Worm (Caenorhabditis elegans) whole organism, L4/young adult: ENCODE results near the gene gmeb-1.

Experiments used
- W03F9.2 ChIP-seq: fragments of 150-350 bp; optimal IDR thresholded peaks from 2 replicates; lab custom pipeline; 2014; ENCODE audit warnings: missing biosample characterization, missing genetic modification characterization
- dao-5 ChIP-seq: sonication (generic microtip); optimal IDR thresholded peaks from 2 replicates; lab custom pipeline; 2016; ENCODE audit warnings: missing genotype, missing genetic modification characterization, moderate library complexity, missing compliant biosample characterization
- him-1 ChIP-seq: sonication (generic microtip); optimal IDR thresholded peaks from 2 replicates; lab custom pipeline; 2016; ENCODE audit warnings: missing genotype, missing genetic modification reagents, missing genetic modification characterization, missing compliant biosample characterization

gmeb-1 gene

DNA sequence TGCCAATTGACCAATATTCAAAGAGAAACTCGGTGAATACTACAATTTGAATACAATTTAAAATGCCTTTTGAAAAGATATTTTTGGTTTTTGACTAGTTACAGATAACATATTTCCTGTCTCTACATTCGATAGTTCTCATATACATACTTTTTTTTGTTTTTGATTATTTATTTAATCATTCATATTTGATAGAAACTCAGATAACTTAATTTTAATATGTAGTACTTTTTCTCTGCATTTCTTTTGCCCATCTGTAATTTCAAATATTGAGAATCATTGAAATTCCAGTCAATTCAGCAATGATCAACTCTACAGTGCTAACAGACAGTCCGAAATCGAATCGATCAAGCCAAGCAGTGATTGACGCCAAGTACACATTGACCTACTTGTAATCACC is 41.7 kb downstream of the gmeb-1 start, which contains the start of gene C23H3.2:
Gene C23H3.2, plus strand, starts transcription at position 301 of the 400 bp plus-strand sequence.
- TF ChIP-seq dao-5 (tag; lab: Kevin White, UChicago) (no peak), him-1 (no peak), W03F9.2 (tag; lab: Kevin White, UChicago) (no peak)

DNA sequence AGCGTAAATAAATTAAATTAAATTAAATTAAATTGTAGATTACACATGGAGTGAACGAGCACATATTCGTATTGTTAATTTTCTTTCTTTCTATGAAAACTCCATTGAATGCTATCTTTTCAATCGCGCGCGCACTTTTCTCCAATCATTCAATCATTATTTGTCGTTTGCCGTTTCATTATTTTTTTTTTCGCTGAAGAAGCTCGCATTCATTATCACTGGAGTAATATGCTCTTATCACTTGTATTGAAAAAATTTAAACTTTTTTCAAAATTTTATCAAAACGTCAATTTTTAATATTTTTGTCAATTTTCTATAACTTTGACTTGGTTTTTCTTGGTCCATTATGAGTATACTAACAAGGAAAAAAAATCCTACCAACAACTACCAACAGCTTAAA is 46.1 kb downstream of the gmeb-1 start:
- TF ChIP-seq W03F9.2 (tag; lab: Kevin White, UChicago) (no peak), dao-5 (tag; lab: Kevin White, UChicago) (no peak), him-1 (no peak)

DNA sequence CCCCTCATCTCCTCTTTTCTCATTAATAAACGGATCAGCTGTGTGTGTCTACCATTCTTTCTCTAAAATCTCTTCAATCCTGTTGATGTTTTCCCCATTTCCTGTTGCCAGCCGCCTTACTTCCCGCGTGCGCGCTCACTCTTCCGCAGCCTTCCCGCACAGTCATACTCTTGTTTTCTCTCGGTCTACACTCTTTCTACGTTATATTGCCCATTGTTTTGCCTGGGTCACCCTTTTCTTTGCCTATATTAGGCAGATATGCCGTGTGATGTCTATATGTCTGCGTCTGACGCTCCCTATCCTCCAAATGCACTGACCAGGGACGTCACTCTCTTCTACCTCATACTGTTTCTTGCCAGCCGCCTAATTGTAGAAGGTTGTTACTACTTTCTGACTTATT is 47.0 kb downstream of the gmeb-1 start:
- TF ChIP-seq him-1 (no peak), dao-5 (tag; lab: Kevin White, UChicago) (no peak), W03F9.2 (tag; lab: Kevin White, UChicago) (no peak)

DNA sequence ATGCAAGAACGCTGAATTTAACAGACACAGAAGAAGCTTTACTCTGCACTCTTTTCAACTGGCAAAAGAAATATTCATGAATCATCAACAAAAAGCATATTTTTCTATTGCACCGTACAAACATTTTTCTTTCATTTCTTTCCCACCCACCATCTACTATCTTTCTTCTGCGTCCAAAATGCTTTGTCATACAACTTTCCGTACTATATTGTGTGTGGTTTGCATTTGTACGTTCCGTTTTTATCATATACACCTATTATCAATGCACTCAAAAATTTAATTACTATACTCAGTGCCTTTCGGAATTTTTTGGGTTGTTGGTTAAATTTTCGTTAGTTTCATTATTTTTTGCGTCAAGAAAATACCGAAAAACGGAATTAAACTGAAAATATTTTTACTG is 48.3 kb downstream of the gmeb-1 start:
- TF ChIP-seq dao-5 (tag; lab: Kevin White, UChicago) (no peak), W03F9.2 (tag; lab: Kevin White, UChicago) (no peak), him-1 (no peak)

DNA sequence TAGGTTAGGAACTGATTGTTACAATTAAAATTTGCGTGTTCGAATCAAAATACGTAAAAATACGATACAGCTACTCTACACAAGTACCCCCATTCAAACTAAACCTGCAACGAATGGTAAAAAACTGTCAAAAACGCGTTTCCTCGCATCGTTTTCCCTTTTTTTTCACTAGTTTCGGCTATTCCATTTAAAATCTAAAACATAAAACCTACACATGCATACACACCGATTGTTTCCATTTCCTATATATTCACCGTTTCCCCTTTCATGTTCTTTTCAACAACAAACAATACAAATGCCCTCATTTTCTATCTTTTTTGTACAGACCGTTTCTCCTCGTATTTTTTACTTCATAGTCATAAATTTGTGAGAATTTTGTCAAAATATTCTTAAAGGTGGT is 49.4 kb downstream of the gmeb-1 start:
- no peak for TF ChIP-seq W03F9.2 (tag; lab: Kevin White, UChicago)
- no peak for TF ChIP-seq him-1

DNA sequence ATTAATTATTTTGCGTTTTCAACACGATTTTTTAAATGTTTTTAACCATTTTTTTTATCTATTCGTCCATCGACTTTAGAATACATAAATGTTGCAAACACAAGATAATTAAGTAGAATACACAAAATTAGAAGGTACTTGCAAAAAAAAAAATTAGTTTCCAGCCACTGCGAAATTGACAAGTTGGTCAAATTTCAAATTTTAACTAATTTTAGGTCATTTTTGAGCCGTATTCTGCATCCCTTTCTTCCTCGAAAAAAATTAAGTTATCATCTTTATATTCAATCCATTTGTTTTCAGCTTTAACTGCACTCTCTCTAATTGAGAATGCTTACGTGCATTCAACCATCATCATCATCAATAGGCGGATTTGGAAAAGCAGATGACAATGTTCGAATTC is 50.0 kb downstream of the gmeb-1 start, which contains the start of gene egl-26:
Gene egl-26, plus strand, starts transcription at position 301 of the 400 bp plus-strand sequence.
- TF ChIP-seq dao-5 (tag; lab: Kevin White, UChicago) (no peak), W03F9.2 (tag; lab: Kevin White, UChicago) (no peak), him-1 (no peak)
